Fruit fly (Drosophila melanogaster): ENCODE measurements around the gene Tsp39D.

Gene Tsp39D

DNA sequence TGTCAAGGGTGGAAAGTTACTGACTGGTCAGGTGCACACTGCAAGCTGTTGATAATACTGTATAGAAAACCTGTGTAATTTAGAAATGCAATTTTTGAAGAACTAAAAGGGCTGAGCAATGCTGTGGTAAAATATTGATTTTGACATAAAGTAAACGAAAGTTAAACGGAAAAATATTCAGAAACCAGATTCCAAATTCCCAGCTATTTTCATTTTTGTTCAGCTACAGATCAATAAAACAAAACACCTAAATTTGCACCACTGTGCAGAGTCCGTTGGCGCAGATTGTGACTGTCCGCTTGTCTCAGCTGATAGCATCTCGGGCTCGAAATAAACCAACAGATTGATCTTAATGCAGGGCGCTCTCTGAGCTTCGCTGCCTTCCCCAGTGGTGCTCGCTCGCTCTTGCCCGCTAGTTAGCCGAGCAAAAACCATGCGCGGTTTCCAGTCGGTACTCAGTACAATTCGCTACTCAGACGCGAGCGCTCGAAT is 30.5 kb upstream of the Tsp39D start, which contains the start of gene CG46314 (continued):
- peak; percentile 48 for TF ChIP-seq lab (GFP tag; optimal IDR thresholded peaks at IDR 0.05)
- peak; percentile 79 for TF ChIP-seq CG34376 (GFP tag; optimal IDR thresholded peaks at IDR 0.05)
- peak; percentile 55 for TF ChIP-seq CG2678 (tag; optimal IDR thresholded peaks at IDR 0.05)
- TF ChIP-seq tap (tag; optimal IDR thresholded peaks at IDR 0.05) = no peak
- no peak for TF ChIP-seq CG12659 (GFP tag; optimal IDR thresholded peaks at IDR 0.05)
- TF ChIP-seq Nf-YC (tag; optimal IDR thresholded peaks at IDR 0.05) = peak; percentile 7
- TF ChIP-seq CG15269 (tag; optimal IDR thresholded peaks at IDR 0.05) = no peak
- no peak for TF ChIP-seq CG9797 (GFP tag; optimal IDR thresholded peaks at IDR 0.05)
- no peak for TF ChIP-seq E2f1 (GFP tag; IDR thresholded peaks at IDR 0.05)
- no peak for TF ChIP-seq Lim3 (GFP tag; IDR thresholded peaks at IDR 0.05)
- TF ChIP-seq Deaf1 (tag; optimal IDR thresholded peaks at IDR 0.05) = peak; percentile 39
- no peak for TF ChIP-seq Max (GFP tag; optimal IDR thresholded peaks at IDR 0.05)
- TF ChIP-seq Hr39 (optimal IDR thresholded peaks at IDR 0.05) = no peak
- peak; percentile 7 for TF ChIP-seq pros (GFP tag; optimal IDR thresholded peaks at IDR 0.05)
- TF ChIP-seq CG17829 (tag; optimal IDR thresholded peaks at IDR 0.05) = no peak
- no peak for TF ChIP-seq CG17568 (GFP tag; optimal IDR thresholded peaks at IDR 0.05)
- TF ChIP-seq HLH3B (GFP tag; IDR thresholded peaks at IDR 0.05) = no peak
- TF ChIP-seq CG7987 (GFP tag; optimal IDR thresholded peaks at IDR 0.05) = peak; percentile 34
- no peak for TF ChIP-seq CG3726 (GFP tag; IDR thresholded peaks at IDR 0.05)
- no peak for TF ChIP-seq CG6813 (GFP tag; optimal IDR thresholded peaks at IDR 0.05)
- no peak for TF ChIP-seq eve (GFP tag; optimal IDR thresholded peaks at IDR 0.05)
- peak; percentile 45; the same call in 1 of the 2 replicates for TF ChIP-seq CG14441 (GFP tag; IDR thresholded peaks at IDR 0.05)
- TF ChIP-seq Mes4 (GFP tag; optimal IDR thresholded peaks at IDR 0.05) = no peak
- no peak for TF ChIP-seq CG9817 (tag; optimal IDR thresholded peaks at IDR 0.05)
- TF ChIP-seq stwl (tag; optimal IDR thresholded peaks at IDR 0.05) = no peak
- TF ChIP-seq p53 (GFP tag; optimal IDR thresholded peaks at IDR 0.05) = no peak
- TF ChIP-seq CG13894 (tag; optimal IDR thresholded peaks at IDR 0.05) = peak; percentile 38
- no peak for TF ChIP-seq CG7372 (GFP tag; IDR thresholded peaks at IDR 0.05)
- peak; percentile 24 for TF ChIP-seq CG4424 (GFP tag; optimal IDR thresholded peaks at IDR 0.05)
- peak; percentile 48 for TF ChIP-seq CG11504 (tag; optimal IDR thresholded peaks at IDR 0.05)
- no peak for TF ChIP-seq CG12236 (GFP tag; optimal IDR thresholded peaks at IDR 0.05)
- 0 out of 2 replicates have a peak, but pooled peaks have one; percentile 31 for TF ChIP-seq nerfin-2 (GFP tag; IDR thresholded peaks at IDR 0.05; ENCODE audit: partially characterized antibody)
- no peak for TF ChIP-seq CG15696 (tag; optimal IDR thresholded peaks at IDR 0.05)
- no peak for TF ChIP-seq PHDP (tag; optimal IDR thresholded peaks at IDR 0.05)

- TF ChIP-seq onecut (GFP tag; IDR thresholded peaks at IDR 0.05) = peak; percentile 86
- peak in 1 of 2 experiments; percentile 51 for TF ChIP-seq eve (GFP tag; optimal IDR thresholded peaks at IDR 0.05)
- TF ChIP-seq Fer1 (GFP tag; optimal IDR thresholded peaks at IDR 0.05) = no peak
- TF ChIP-seq Jarid2 (GFP tag; optimal IDR thresholded peaks at IDR 0.05) = no peak
- TF ChIP-seq sens (GFP tag) = peak; percentile 29
- TF ChIP-seq chinmo (GFP tag; IDR thresholded peaks at IDR 0.05; ENCODE audit: partially characterized antibody) = peak; percentile 89; the same call in 3 of the 4 replicates
Measured at dm6 chr2L:21316716-21317115, 27.7 kb upstream of the Tsp39D start.

DNA sequence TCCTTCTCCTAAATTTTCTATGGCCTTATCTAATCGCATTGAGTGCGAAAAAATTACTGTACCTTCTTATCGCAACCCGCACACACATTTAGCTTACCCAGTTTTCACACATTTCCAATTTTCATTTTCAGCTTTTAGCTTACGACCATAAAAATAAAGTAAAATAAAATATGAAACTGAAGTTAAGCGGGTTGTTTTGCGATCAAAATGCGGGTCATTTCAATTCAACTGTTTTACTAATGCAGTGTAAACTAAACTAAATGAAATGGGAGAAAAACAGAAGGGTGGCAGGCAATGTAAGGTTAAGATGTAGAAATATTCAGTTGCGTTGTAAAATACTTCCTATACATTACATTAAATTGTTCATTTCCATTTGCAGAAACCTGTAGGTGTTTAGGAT is 22.2 kb upstream of the Tsp39D start:
- TF ChIP-seq fd3F (GFP tag; optimal IDR thresholded peaks at IDR 0.05) = no peak
- TF ChIP-seq Abd-B (GFP tag; optimal IDR thresholded peaks at IDR 0.05) = no peak
- TF ChIP-seq CG16779 (GFP tag; IDR thresholded peaks at IDR 0.05) = no peak
- TF ChIP-seq CG4820 (GFP tag; optimal IDR thresholded peaks at IDR 0.05) = no peak
- TF ChIP-seq CG17361 (GFP tag; IDR thresholded peaks at IDR 0.05) = no peak
- no peak for TF ChIP-seq Dip3 (GFP tag; optimal IDR thresholded peaks at IDR 0.05)
- TF ChIP-seq croc (GFP tag; conservative IDR thresholded peaks at IDR 0.05) = no peak
- TF ChIP-seq cwo (GFP tag; optimal IDR thresholded peaks at IDR 0.05) = no peak
- TF ChIP-seq az2 (GFP tag; optimal IDR thresholded peaks at IDR 0.05) = no peak
- TF ChIP-seq Mes4 (GFP tag; optimal IDR thresholded peaks at IDR 0.05) = no peak
- no peak for TF ChIP-seq cas (GFP tag; IDR thresholded peaks at IDR 0.05)
- TF ChIP-seq CG15011 (GFP tag; optimal IDR thresholded peaks at IDR 0.05) = no peak
- TF ChIP-seq Dref (GFP tag; IDR thresholded peaks at IDR 0.05) = no peak

Data from whole organism, embryonic.